Worm (Caenorhabditis elegans): ENCODE measurements around the gene T19C3.7.

T19C3.7 gene

ce11 chrIII:657241-657640 is 21.3 kb upstream of the T19C3.7 start:
- no peak for TF ChIP-seq vab-15 (tag; optimal IDR thresholded peaks at IDR 0.05)
- TF ChIP-seq mep-1 (tag; optimal IDR thresholded peaks at IDR 0.05) = peak; percentile 65
- no peak for TF ChIP-seq ceh-90 (tag; optimal IDR thresholded peaks at IDR 0.05)
- TF ChIP-seq blmp-1 (tag; optimal IDR thresholded peaks at IDR 0.05) = peak; percentile 95
- TF ChIP-seq lin-13 (GFP tag; optimal IDR thresholded peaks at IDR 0.05) = no peak
- no peak for TF ChIP-seq dpl-1 (GFP tag; optimal IDR thresholded peaks at IDR 0.05)
- peak; percentile 77 for TF ChIP-seq lin-14 (GFP tag; optimal IDR thresholded peaks at IDR 0.05)
- no peak for TF ChIP-seq pax-3 (tag; optimal IDR thresholded peaks at IDR 0.05)
- peak; percentile 76 for TF ChIP-seq nhr-85 (tag)
- TF ChIP-seq unc-86 (tag; optimal IDR thresholded peaks at IDR 0.05) = no peak
- TF ChIP-seq nhr-20 (tag; optimal IDR thresholded peaks at IDR 0.05) = peak; percentile 4

DNA sequence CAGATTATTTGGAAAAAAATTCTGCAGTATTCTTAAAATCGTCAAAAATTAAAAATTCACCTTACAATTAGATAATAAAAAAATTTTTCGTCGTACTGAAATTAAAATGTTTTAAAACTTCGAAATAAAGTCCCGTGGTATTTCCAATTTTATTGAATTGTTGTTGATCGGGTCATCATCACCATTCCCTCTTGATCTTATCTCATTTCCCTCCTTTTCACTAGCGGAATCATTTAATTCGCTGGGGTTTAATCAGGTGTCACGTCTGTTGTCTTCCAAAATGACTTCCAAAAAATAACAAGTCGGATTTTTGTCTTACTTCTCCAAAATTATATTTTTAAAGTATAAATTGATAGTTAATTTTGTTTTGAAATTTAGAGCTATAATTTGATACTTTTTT is 20.7 kb upstream of the T19C3.7 start:
- TF ChIP-seq nhr-19 (GFP tag; conservative IDR thresholded peaks at IDR 0.05) (no peak), mep-1 (tag; optimal IDR thresholded peaks at IDR 0.05) (peak; percentile 15), nhr-47 (tag; optimal IDR thresholded peaks at IDR 0.05) (no peak), blmp-1 (tag; optimal IDR thresholded peaks at IDR 0.05) (peak; percentile 85), mab-9 (GFP tag; IDR thresholded peaks at IDR 0.05) (no peak), snu-23 (GFP tag; optimal IDR thresholded peaks at IDR 0.05) (peak; percentile 9), lin-35 (GFP tag; optimal IDR thresholded peaks at IDR 0.05) (no peak), nhr-12 (tag; optimal IDR thresholded peaks at IDR 0.05) (no peak), efl-3 (GFP tag; optimal IDR thresholded peaks at IDR 0.05) (no peak), fkh-4 (tag; optimal IDR thresholded peaks at IDR 0.05; ENCODE audit: borderline replicate concordance) (no peak), zip-4 (GFP tag; optimal IDR thresholded peaks at IDR 0.05) (no peak), nhr-20 (tag; optimal IDR thresholded peaks at IDR 0.05) (peak; percentile 4), unc-86 (tag; optimal IDR thresholded peaks at IDR 0.05) (no peak), ceh-8 (GFP tag; optimal IDR thresholded peaks at IDR 0.05) (no peak), unc-62 (GFP tag; optimal IDR thresholded peaks at IDR 0.05) (no peak), nhr-85 (tag) (peak; percentile 77), lin-14 (GFP tag; optimal IDR thresholded peaks at IDR 0.05) (peak; percentile 45), elt-3 (tag; optimal IDR thresholded peaks at IDR 0.05) (peak in 1 of 6 experiments; percentile 60)

ce11 chrIII:654365-654764 is 18.4 kb upstream of the T19C3.7 start:
- TF ChIP-seq nhr-77 (tag; optimal IDR thresholded peaks at IDR 0.05) (no peak), aha-1 (tag; optimal IDR thresholded peaks at IDR 0.05) (no peak), ceh-88 (GFP tag; IDR thresholded peaks at IDR 0.05) (no peak), blmp-1 (tag; optimal IDR thresholded peaks at IDR 0.05) (peak; percentile 68), skn-1 (tag; optimal IDR thresholded peaks at IDR 0.05) (peak; percentile 21), efl-1 (optimal IDR thresholded peaks at IDR 0.05) (no peak), efl-1 (GFP tag; optimal IDR thresholded peaks at IDR 0.05 in 1 of 2) (peak in 1 of 2 experiments; percentile 28), C04F5.9 (tag; optimal IDR thresholded peaks at IDR 0.05) (no peak), ceh-8 (GFP tag; optimal IDR thresholded peaks at IDR 0.05) (no peak)

ce11 chrIII:651587-651986 is 15.6 kb upstream of the T19C3.7 start:
- no peak for TF ChIP-seq egl-27 (tag; optimal IDR thresholded peaks at IDR 0.05)
- peak; percentile 2 for TF ChIP-seq nhr-90 (tag; optimal IDR thresholded peaks at IDR 0.05; ENCODE audit: poor library complexity)
- TF ChIP-seq nhr-76 (tag; optimal IDR thresholded peaks at IDR 0.05) = no peak
- TF ChIP-seq elt-2 (tag; optimal IDR thresholded peaks at IDR 0.05) = peak; percentile 44
- TF ChIP-seq ceh-88 (GFP tag; IDR thresholded peaks at IDR 0.05) = no peak
- TF ChIP-seq efl-1 (optimal IDR thresholded peaks at IDR 0.05) = no peak
- TF ChIP-seq efl-1 (GFP tag; optimal IDR thresholded peaks at IDR 0.05 in 1 of 2) = peak in 1 of 2 experiments; percentile 3
- peak in 1 of 2 experiments; percentile 15 for TF ChIP-seq lin-35 (GFP tag; optimal IDR thresholded peaks at IDR 0.05)
- no peak for TF ChIP-seq ztf-11 (tag; optimal IDR thresholded peaks at IDR 0.05)
- peak; percentile 43 for TF ChIP-seq nhr-85 (tag)
- no peak for TF ChIP-seq C16A3.4 (tag; optimal IDR thresholded peaks at IDR 0.05)
- TF ChIP-seq nhr-84 (tag; optimal IDR thresholded peaks at IDR 0.05) = no peak
- no peak for TF ChIP-seq dsc-1 (tag; optimal IDR thresholded peaks at IDR 0.05)
- no peak for TF ChIP-seq ceh-8 (GFP tag; optimal IDR thresholded peaks at IDR 0.05)
- TF ChIP-seq aly-2 (tag; optimal IDR thresholded peaks at IDR 0.05) = no peak
- TF ChIP-seq lin-14 (GFP tag; optimal IDR thresholded peaks at IDR 0.05) = peak; percentile 42
- no peak for TF ChIP-seq aha-1 (tag; optimal IDR thresholded peaks at IDR 0.05)
- no peak for TF ChIP-seq unc-62 (GFP tag; optimal IDR thresholded peaks at IDR 0.05)

All from whole organism, L1 larva.